Fruit fly (Drosophila melanogaster) whole organism, wandering third instar larva: ENCODE measurements around the gene CG2258.
A peak's percentile ranks its signal among the peaks of the same experiment; 100 is the strongest.

ENCODE experiments used
- Abd-B ChIP-seq: fragments of >200 bp; optimal IDR thresholded peaks from 2 replicates; lab custom pipeline; 2017; ENCODE audit warnings: missing biosample characterization, missing genetic modification characterization
- Dfd ChIP-seq: fragments of >200 bp; optimal IDR thresholded peaks from 2 replicates; lab custom pipeline; 2017; ENCODE audit warnings: missing biosample characterization, missing genetic modification characterization
- Dif ChIP-seq: fragments of 200-275, 200-300 bp; sonication (Bioruptor generic); optimal IDR thresholded peaks from 2 replicates; lab custom pipeline; 2018; ENCODE audit warnings: missing biosample characterization, missing genetic modification characterization; ENCODE audit not compliant: partially characterized antibody
- Hnf4 ChIP-seq: fragments of 200-800 bp; sonication (Bioruptor generic); optimal IDR thresholded peaks from 2 replicates; lab custom pipeline; 2016; ENCODE audit warnings: missing biosample characterization, mild to moderate bottlenecking, missing genetic modification characterization
- Myc ChIP-seq: fragments of >200 bp; optimal IDR thresholded peaks from 2 replicates; lab custom pipeline; 2017
- OdsH ChIP-seq: fragments of 200-800 bp; sonication (Bioruptor generic); optimal IDR thresholded peaks from 2 replicates; lab custom pipeline; 2016; ENCODE audit warnings: missing biosample characterization, mild to moderate bottlenecking, missing genetic modification characterization
- brk ChIP-seq: fragments of 200-800 bp; sonication (Bioruptor generic); optimal IDR thresholded peaks from 2 replicates; lab custom pipeline; 2016; ENCODE audit warnings: missing biosample characterization, mild to moderate bottlenecking, missing genetic modification characterization
- h ChIP-seq: fragments of 200-800 bp; sonication (Bioruptor generic); optimal IDR thresholded peaks from 3 replicates; lab custom pipeline; 2016; ENCODE audit warnings: missing biosample characterization, mild to moderate bottlenecking, missing genetic modification characterization
- psq ChIP-seq: fragments of 200-800 bp; sonication (Bioruptor generic); optimal IDR thresholded peaks from 3 replicates; lab custom pipeline; 2017; ENCODE audit warnings: missing biosample characterization, mild to moderate bottlenecking, missing genetic modification characterization, moderate library complexity
- sv ChIP-seq: fragments of 200-800 bp; sonication (Bioruptor generic); optimal IDR thresholded peaks from 3 replicates; lab custom pipeline; 2016; ENCODE audit warnings: missing biosample characterization, missing genetic modification characterization
- tai ChIP-seq: sonication (Bioruptor generic); optimal IDR thresholded peaks from 2 replicates; lab custom pipeline; 2016; ENCODE audit warnings: missing biosample characterization, missing genetic modification characterization

DNA sequence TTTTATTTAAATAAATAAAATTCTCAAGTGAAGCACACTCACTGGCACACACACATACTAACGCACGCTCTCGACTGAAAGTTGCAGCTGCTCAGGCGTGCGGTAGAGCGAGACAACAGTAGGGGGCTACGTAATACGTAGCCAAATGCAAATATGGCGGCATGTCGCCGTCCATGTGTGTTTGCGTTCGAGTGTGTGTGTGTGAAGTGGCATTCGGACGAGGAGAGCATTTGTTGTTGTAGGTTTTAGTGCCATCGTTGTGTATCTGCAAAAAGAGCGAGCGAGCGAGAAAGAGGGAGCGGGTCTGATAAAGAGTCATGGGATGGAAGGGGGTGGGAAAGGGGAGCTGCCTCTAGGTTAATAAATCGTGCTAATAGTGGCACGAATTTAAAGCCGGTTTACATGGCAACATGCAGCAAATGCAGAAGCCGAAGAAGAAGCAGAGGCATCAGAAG, 43.4 kb downstream of the CG2258 start:
- TF ChIP-seq Dfd (GFP tag; lab: Kevin White, UChicago) (no peak), Hnf4 (GFP tag; lab: Kevin White, UChicago) (peak; percentile 59), tai (GFP tag; lab: Kevin White, UChicago) (no peak), Dif (GFP tag; lab: Kevin White, UChicago) (peak; percentile 23), psq (GFP tag; lab: Kevin White, UChicago) (peak; percentile 52), h (peak; percentile 78), sv (GFP tag; lab: Kevin White, UChicago) (no peak), OdsH (GFP tag; lab: Kevin White, UChicago) (no peak), Abd-B (GFP tag; lab: Kevin White, UChicago) (no peak), brk (peak; percentile 70), Myc (lab: Kevin White, UChicago) (no peak)
